Worm (Caenorhabditis elegans): ENCODE data around the gene Y39G8B.10.

ce11 chrII:13997477-13997876, 14.6 kb upstream of the Y39G8B.10 start, which contains the start of gene F01D5.1:
- TF ChIP-seq him-1 (tag; optimal IDR thresholded peaks at IDR 0.05): no peak
- TF ChIP-seq W03F9.2 (tag; optimal IDR thresholded peaks at IDR 0.05): no peak
